Worm (Caenorhabditis elegans): ENCODE data around the gene tbx-2.

DNA sequence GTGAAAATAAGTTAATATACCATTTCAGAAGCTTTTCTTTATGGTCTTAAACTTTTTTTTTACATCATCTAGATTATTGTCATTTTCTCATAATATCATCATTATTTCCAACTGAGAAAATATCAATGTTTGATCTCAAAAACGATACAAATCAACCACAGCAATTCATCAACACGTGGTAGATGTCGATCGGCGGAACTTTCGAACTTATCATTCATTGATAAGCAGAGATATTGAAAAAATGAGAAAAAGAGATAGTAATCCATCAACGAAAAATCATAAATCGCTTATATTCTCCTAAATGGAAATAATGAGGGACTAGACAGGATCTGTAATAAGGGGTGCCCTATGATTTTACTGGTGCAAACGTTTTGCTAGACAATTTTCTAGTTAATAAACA, 39.4 kb downstream of the tbx-2 start:
- TF ChIP-seq pha-4 (tag; optimal IDR thresholded peaks at IDR 0.05), result no peak
- TF ChIP-seq unc-55 (GFP tag; optimal IDR thresholded peaks at IDR 0.05), result no peak
